Worm (Caenorhabditis elegans) whole organism, L1 larva: ENCODE measurements around the gene srg-17.

Experiments used
- C04F5.9 ChIP-seq: sonication (generic microtip); optimal IDR thresholded peaks from 2 replicates; lab custom pipeline; 2016; ENCODE audit warnings: missing genetic modification characterization, missing compliant biosample characterization
- C16A3.4 ChIP-seq: fragments of 150-350 bp; optimal IDR thresholded peaks from 2 replicates; lab custom pipeline; 2014; ENCODE audit warnings: missing biosample characterization, missing genetic modification characterization
- F16B12.6 ChIP-seq: fragments of 150-350 bp; optimal IDR thresholded peaks from 2 replicates; lab custom pipeline; 2014; ENCODE audit warnings: missing biosample characterization, missing genetic modification characterization
- alr-1 ChIP-seq: fragments of 200-800 bp; sonication (Bioruptor generic); optimal IDR thresholded peaks from 2 replicates; lab custom pipeline; 2018; ENCODE audit warnings: borderline replicate concordance, mild to moderate bottlenecking, missing genetic modification characterization, missing compliant biosample characterization
- aly-2 ChIP-seq: fragments of 150-350 bp; optimal IDR thresholded peaks from 2 replicates; lab custom pipeline; 2014; ENCODE audit warnings: missing biosample characterization, missing genetic modification characterization
- ama-1 ChIP-seq: fragments of 150-350 bp; optimal IDR thresholded peaks from 2 replicates; lab custom pipeline; 2014
- ceh-82 ChIP-seq, 3 experiments: fragments of 150-350 bp in 1 of 3; sonication (generic microtip) in 2 of 3; optimal IDR thresholded peaks; 2 replicates each; lab custom pipeline; 2014 to 2017; ENCODE audit warnings: missing biosample characterization in 3 of 3, missing genetic modification characterization in 3 of 3
- ceh-90 ChIP-seq: sonication (generic microtip); optimal IDR thresholded peaks from 2 replicates; lab custom pipeline; 2016; ENCODE audit warnings: missing genetic modification characterization, missing compliant biosample characterization
- ces-1 ChIP-seq: fragments of 150-350 bp; optimal IDR thresholded peaks from 2 replicates; lab custom pipeline; 2014; ENCODE audit warnings: missing biosample characterization, missing genetic modification reagents, missing genetic modification characterization
- efl-3 ChIP-seq: fragments of 200-800 bp; sonication (Bioruptor generic); optimal IDR thresholded peaks from 2 replicates; lab custom pipeline; 2018; ENCODE audit warnings: mild to moderate bottlenecking, missing genetic modification characterization, missing compliant biosample characterization
- egl-13 ChIP-seq: sonication (generic microtip); optimal IDR thresholded peaks from 2 replicates; lab custom pipeline; 2016; ENCODE audit warnings: missing genotype, missing genetic modification reagents, missing genetic modification characterization, missing compliant biosample characterization
- elt-2 ChIP-seq: sonication (generic microtip); optimal IDR thresholded peaks from 2 replicates; lab custom pipeline; 2016; ENCODE audit warnings: missing genetic modification characterization, mild to moderate bottlenecking, inconsistent platforms, missing compliant biosample characterization, missing genetic modification reagents
- ets-5 ChIP-seq: fragments of 200-800 bp; sonication (Bioruptor generic); IDR thresholded peaks from 2 replicates; pipeline ENCODE4 v1.3.6; 2022; ENCODE audit warnings: missing genetic modification characterization, missing compliant biosample characterization
- fkh-10 ChIP-seq: sonication (generic microtip); optimal IDR thresholded peaks from 2 replicates; lab custom pipeline; 2017; ENCODE audit warnings: missing biosample characterization, missing genetic modification reagents, missing genetic modification characterization
- fkh-4 ChIP-seq: sonication (generic microtip); optimal IDR thresholded peaks from 2 replicates; lab custom pipeline; 2016; ENCODE audit warnings: missing compliant biosample characterization, missing genetic modification characterization, borderline replicate concordance
- fos-1 ChIP-seq: fragments of 150-350 bp; optimal IDR thresholded peaks from 2 replicates; lab custom pipeline; 2014; ENCODE audit warnings: missing biosample characterization, missing genetic modification characterization
- hlh-4 ChIP-seq: sonication (generic microtip); optimal IDR thresholded peaks from 2 replicates; lab custom pipeline; 2016; ENCODE audit warnings: mild to moderate bottlenecking, missing genetic modification characterization, missing compliant biosample characterization
- irx-1 ChIP-seq: sonication (generic microtip); optimal IDR thresholded peaks from 2 replicates; lab custom pipeline; 2016; ENCODE audit warnings: missing genetic modification characterization, missing compliant biosample characterization
- jun-1 ChIP-seq: fragments of 150-350 bp; optimal IDR thresholded peaks from 2 replicates; lab custom pipeline; 2014; ENCODE audit warnings: missing biosample characterization, missing genetic modification reagents, missing genetic modification characterization
- lin-14 ChIP-seq: fragments of 200-800 bp; sonication (Bioruptor generic); optimal IDR thresholded peaks from 2 replicates; lab custom pipeline; 2018; ENCODE audit warnings: mild to moderate bottlenecking, missing genetic modification characterization, moderate library complexity, missing compliant biosample characterization
- lin-15B ChIP-seq: fragments of 150-350 bp; sonication (generic microtip); optimal IDR thresholded peaks from 3 replicates; lab custom pipeline; 2014; ENCODE audit warnings: missing biosample characterization, missing genetic modification characterization
- lin-39 ChIP-seq: fragments of 150-350 bp; optimal IDR thresholded peaks from 2 replicates; lab custom pipeline; 2014; ENCODE audit warnings: missing biosample characterization, missing genetic modification reagents, missing genetic modification characterization
- lsy-2 ChIP-seq, 2 experiments: fragments of 150-350 bp; optimal IDR thresholded peaks; 2 replicates each; lab custom pipeline; 2014; ENCODE audit warnings: missing biosample characterization in 2 of 2, missing genetic modification characterization in 2 of 2
- mab-9 ChIP-seq: fragments of 200-800 bp; sonication (Bioruptor generic); IDR thresholded peaks from 2 replicates; pipeline ENCODE4 v1.3.6; 2022; ENCODE audit warnings: missing genetic modification reagents, missing genetic modification characterization, missing compliant biosample characterization
- nhr-12 ChIP-seq: sonication (generic microtip); optimal IDR thresholded peaks from 2 replicates; lab custom pipeline; 2017; ENCODE audit warnings: missing biosample characterization, missing genetic modification characterization
- nhr-19 ChIP-seq: fragments of 200-800 bp; sonication (Bioruptor generic); conservative IDR thresholded peaks from 2 replicates; pipeline ENCODE4 v1.3.6; 2022; ENCODE audit warnings: missing genetic modification characterization, missing compliant biosample characterization
- nhr-237 ChIP-seq: fragments of 150-350 bp; optimal IDR thresholded peaks from 2 replicates; lab custom pipeline; 2014; ENCODE audit warnings: missing biosample characterization, missing genetic modification characterization
- nhr-28 ChIP-seq: fragments of 150-350 bp; optimal IDR thresholded peaks from 2 replicates; lab custom pipeline; 2014; ENCODE audit warnings: missing biosample characterization, missing genetic modification characterization
- nhr-47 ChIP-seq: sonication (generic microtip); optimal IDR thresholded peaks from 2 replicates; lab custom pipeline; 2016; ENCODE audit warnings: mild to moderate bottlenecking, missing genetic modification characterization, moderate library complexity, missing compliant biosample characterization
- nhr-76 ChIP-seq: sonication (generic microtip); optimal IDR thresholded peaks from 2 replicates; lab custom pipeline; 2017; ENCODE audit warnings: missing biosample characterization, missing genetic modification characterization
- nhr-77 ChIP-seq: fragments of 150-350 bp; optimal IDR thresholded peaks from 2 replicates; lab custom pipeline; 2014; ENCODE audit warnings: missing biosample characterization, missing genetic modification characterization
- nhr-85 ChIP-seq: sonication (generic microtip); peaks from one replicate; lab custom pipeline; 2016; ENCODE audit warnings: missing genetic modification characterization, inconsistent platforms, missing compliant biosample characterization
- nhr-90 ChIP-seq: sonication (generic microtip); optimal IDR thresholded peaks from 2 replicates; lab custom pipeline; 2016; ENCODE audit warnings: mild to moderate bottlenecking, missing genetic modification characterization, missing compliant biosample characterization; ENCODE audit not compliant: poor library complexity
- pax-3 ChIP-seq: fragments of 200-800 bp; sonication (Bioruptor generic); optimal IDR thresholded peaks from 2 replicates; lab custom pipeline; 2018; ENCODE audit warnings: mild to moderate bottlenecking, missing genetic modification characterization, moderate library complexity, missing compliant biosample characterization
- pqm-1 ChIP-seq: sonication (generic microtip); optimal IDR thresholded peaks from 3 replicates; lab custom pipeline; 2017; ENCODE audit warnings: missing biosample characterization, missing genetic modification characterization
- rnt-1 ChIP-seq: sonication (generic microtip); optimal IDR thresholded peaks from 2 replicates; lab custom pipeline; 2016; ENCODE audit warnings: mild to moderate bottlenecking, missing genetic modification characterization, moderate library complexity, missing compliant biosample characterization
- snpc-4 ChIP-seq: fragments of 150-350 bp; optimal IDR thresholded peaks from 2 replicates; lab custom pipeline; 2014; ENCODE audit warnings: missing biosample characterization, missing genetic modification characterization
- sox-4 ChIP-seq: sonication (generic microtip); optimal IDR thresholded peaks from 2 replicates; lab custom pipeline; 2016; ENCODE audit warnings: missing genetic modification characterization, missing compliant biosample characterization
- sptf-1 ChIP-seq: fragments of 150-350 bp; optimal IDR thresholded peaks from 2 replicates; lab custom pipeline; 2014; ENCODE audit warnings: missing biosample characterization, missing genetic modification characterization
- sup-37 ChIP-seq: fragments of 200-800 bp; sonication (Bioruptor generic); optimal IDR thresholded peaks from 2 replicates; lab custom pipeline; 2018; ENCODE audit warnings: mild to moderate bottlenecking, missing genetic modification characterization, missing compliant biosample characterization
- swsn-7 ChIP-seq: sonication (generic microtip); optimal IDR thresholded peaks from 2 replicates; lab custom pipeline; 2016; ENCODE audit warnings: missing genetic modification characterization, missing compliant biosample characterization
- tbx-2 ChIP-seq: sonication (generic microtip); optimal IDR thresholded peaks from 2 replicates; lab custom pipeline; 2016; ENCODE audit warnings: missing genetic modification characterization, missing compliant biosample characterization
- tlp-1 ChIP-seq: fragments of 150-350 bp; optimal IDR thresholded peaks from 2 replicates; lab custom pipeline; 2014; ENCODE audit warnings: missing biosample characterization, missing genetic modification characterization
- unc-130 ChIP-seq: fragments of 150-350 bp; optimal IDR thresholded peaks from 2 replicates; lab custom pipeline; 2017; ENCODE audit warnings: missing biosample characterization, missing genetic modification characterization, inconsistent platforms
- unc-30 ChIP-seq: sonication (generic microtip); optimal IDR thresholded peaks from 2 replicates; lab custom pipeline; 2017; ENCODE audit warnings: missing biosample characterization, missing genetic modification characterization
- unc-62 ChIP-seq: fragments of 150-350 bp; optimal IDR thresholded peaks from 2 replicates; lab custom pipeline; 2014; ENCODE audit warnings: missing biosample characterization, missing genetic modification reagents, missing genetic modification characterization
- unc-86 ChIP-seq: sonication (generic microtip); optimal IDR thresholded peaks from 2 replicates; lab custom pipeline; 2016; ENCODE audit warnings: missing genetic modification characterization, missing compliant biosample characterization
- unc-98 ChIP-seq: fragments of 200-800 bp; sonication (Bioruptor generic); IDR thresholded peaks from 2 replicates; pipeline ENCODE4 v1.3.6; 2022; ENCODE audit warnings: missing genetic modification characterization, missing compliant biosample characterization
- vab-15 ChIP-seq: sonication (generic microtip); optimal IDR thresholded peaks from 2 replicates; lab custom pipeline; 2017; ENCODE audit warnings: missing genotype, mild to moderate bottlenecking, missing genetic modification characterization, missing compliant biosample characterization
- xbp-1 ChIP-seq: sonication (generic microtip); optimal IDR thresholded peaks from 2 replicates; lab custom pipeline; 2016; ENCODE audit warnings: missing genetic modification characterization, missing compliant biosample characterization
- zip-4 ChIP-seq: fragments of 200-800 bp; sonication (Bioruptor generic); optimal IDR thresholded peaks from 2 replicates; lab custom pipeline; 2018; ENCODE audit warnings: mild to moderate bottlenecking, missing genetic modification characterization, moderate library complexity, missing compliant biosample characterization
- ztf-4 ChIP-seq: fragments of 150-350 bp; optimal IDR thresholded peaks from 2 replicates; lab custom pipeline; 2014; ENCODE audit warnings: missing biosample characterization, missing genetic modification characterization

The srg-17 gene

DNA sequence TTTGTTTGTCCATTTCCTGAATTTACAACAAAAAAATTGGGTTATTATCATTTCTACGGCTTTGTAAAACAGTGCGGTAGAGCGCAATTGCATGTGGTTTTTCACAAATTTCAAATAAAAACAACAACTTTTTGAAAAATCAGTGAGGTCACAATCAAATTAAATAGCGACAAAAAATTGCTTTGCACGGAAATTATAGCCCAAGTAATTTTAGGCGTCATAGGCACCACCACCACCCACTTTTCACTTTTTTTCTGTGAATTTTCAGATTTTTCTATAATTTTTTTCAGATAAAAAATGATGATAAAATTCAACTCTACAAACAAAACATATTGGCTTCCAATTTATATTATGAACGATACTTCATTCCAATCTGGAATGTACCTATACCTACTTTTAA is 16.2 kb upstream of the srg-17 start, which contains the start of gene sre-38:
Gene sre-38 (plus strand): TSS at position 301 of the 400 bp plus-strand sequence.
- no peak for TF ChIP-seq nhr-12 (tag; lab: Kevin White, UChicago)
- TF ChIP-seq ces-1: no peak
- TF ChIP-seq unc-86 (tag; lab: Kevin White, UChicago): no peak
- TF ChIP-seq C04F5.9: no peak
- no peak for TF ChIP-seq tbx-2 (tag; lab: Kevin White, UChicago)
- TF ChIP-seq pax-3 (tag; lab: Kevin White, UChicago): no peak
- TF ChIP-seq elt-2: no peak
- no peak for TF ChIP-seq tlp-1 (tag; lab: Kevin White, UChicago)
- no peak for TF ChIP-seq sup-37
- no peak for TF ChIP-seq unc-62 (GFP tag; lab: Kevin White, UChicago)
- TF ChIP-seq swsn-7 (tag; lab: Kevin White, UChicago): no peak
- no peak for TF ChIP-seq hlh-4 (tag; lab: Kevin White, UChicago)
- TF ChIP-seq C16A3.4 (tag; lab: Kevin White, UChicago): no peak
- TF ChIP-seq unc-98: no peak
- no peak for TF ChIP-seq ets-5 (GFP tag; lab: Robert Waterston, UW)
- no peak for TF ChIP-seq sptf-1 (tag; lab: Kevin White, UChicago)
- TF ChIP-seq nhr-237 (tag; lab: Kevin White, UChicago): no peak
- TF ChIP-seq nhr-28: no peak
- TF ChIP-seq nhr-76 (tag; lab: Kevin White, UChicago): no peak
- TF ChIP-seq, all 84 proteins: peak for 0

DNA sequence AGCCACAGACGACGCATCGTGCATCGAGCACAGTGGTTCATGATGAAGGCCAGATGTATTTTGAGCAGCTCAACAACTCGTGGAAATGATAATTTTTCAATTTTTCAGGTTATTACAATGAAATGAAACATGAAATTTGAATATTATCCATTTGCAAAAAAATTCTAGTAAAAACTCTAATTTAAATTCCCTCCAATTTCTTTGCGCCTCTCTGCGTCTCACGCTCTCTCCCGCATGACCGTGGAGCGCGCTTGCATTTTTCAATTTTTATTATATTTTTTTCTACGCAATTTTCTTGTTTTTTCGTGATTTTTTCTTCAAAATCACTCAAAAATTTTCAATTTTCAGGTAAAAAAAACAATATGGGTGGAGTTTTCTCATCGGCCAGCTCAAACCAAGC is 14.1 kb upstream of the srg-17 start, which contains the start of gene tag-281:
Gene tag-281 (plus strand): TSS at position 340 of the 400 bp plus-strand sequence.
- TF ChIP-seq lin-39: peak; percentile 84
- TF ChIP-seq unc-62 (GFP tag; lab: Kevin White, UChicago): no peak
- no peak for TF ChIP-seq pqm-1 (tag; lab: Kevin White, UChicago)
- TF ChIP-seq sptf-1 (tag; lab: Kevin White, UChicago): no peak
- peak; percentile 45 for TF ChIP-seq sox-4 (tag; lab: Kevin White, UChicago)
- peak; percentile 93 for TF ChIP-seq nhr-85 (tag; lab: Kevin White, UChicago)
- TF ChIP-seq C04F5.9: peak; percentile 67
- peak; percentile 88 for TF ChIP-seq lin-15B
- peak; percentile 76 for TF ChIP-seq pax-3 (tag; lab: Kevin White, UChicago)
- peak; percentile 87 for TF ChIP-seq xbp-1
- peak; percentile 48 for TF ChIP-seq fkh-10 (GFP tag; lab: Kevin White, UChicago)
- TF ChIP-seq mab-9 (GFP tag; lab: Robert Waterston, UW): peak; percentile 54; the same call in 1 of the 2 replicates
- peak; percentile 72 for TF ChIP-seq egl-13 (tag; lab: Kevin White, UChicago)
- TF ChIP-seq unc-30 (tag; lab: Kevin White, UChicago): no peak
- TF ChIP-seq aly-2: peak; percentile 56
- TF ChIP-seq nhr-19 (GFP tag; lab: Robert Waterston, UW): peak; percentile 89
- TF ChIP-seq rnt-1 (tag; lab: Kevin White, UChicago): peak; percentile 91
- TF ChIP-seq fkh-4 (tag; lab: Kevin White, UChicago): no peak
- peak; percentile 78 for TF ChIP-seq fos-1 (tag; lab: Kevin White, UChicago)
- peak; percentile 21 for TF ChIP-seq nhr-77 (tag; lab: Kevin White, UChicago)
- peak; percentile 87 for TF ChIP-seq tbx-2 (tag; lab: Kevin White, UChicago)
- peak; percentile 93 for TF ChIP-seq nhr-47 (tag; lab: Kevin White, UChicago)
- peak; percentile 42 for TF ChIP-seq zip-4 (GFP tag; lab: Kevin White, UChicago)
- TF ChIP-seq ets-5 (GFP tag; lab: Robert Waterston, UW): no peak
- TF ChIP-seq alr-1 (tag; lab: Kevin White, UChicago): no peak
- TF ChIP-seq jun-1: peak; percentile 86
- peak; percentile 75 for TF ChIP-seq irx-1 (tag; lab: Kevin White, UChicago)
- TF ChIP-seq lsy-2 (tag; optimal IDR thresholded peaks at IDR 0.05; lab: Kevin White, UChicago): peak; percentile 91 to 93
- TF ChIP-seq vab-15 (tag; lab: Kevin White, UChicago): peak; percentile 53
- TF ChIP-seq ztf-4 (tag; lab: Kevin White, UChicago): peak; percentile 16
- TF ChIP-seq ama-1 (lab: Kevin White, UChicago): no peak
- TF ChIP-seq ceh-90 (tag; lab: Kevin White, UChicago): peak; percentile 20
- peak; percentile 70 for TF ChIP-seq unc-130 (tag; lab: Kevin White, UChicago)
- peak; percentile 72 for TF ChIP-seq F16B12.6 (tag; lab: Kevin White, UChicago)
- TF ChIP-seq sup-37: peak; percentile 47
- TF ChIP-seq snpc-4 (tag; lab: Kevin White, UChicago): peak; percentile 85
- peak; percentile 36; the same call in 1 of the 2 replicates for TF ChIP-seq unc-98
- TF ChIP-seq ceh-82 (tag; optimal IDR thresholded peaks at IDR 0.05; lab: Kevin White, UChicago): peak; percentile 80 to 93 (median 89)
- TF ChIP-seq nhr-90 (tag; lab: Kevin White, UChicago): peak; percentile 90
- no peak for TF ChIP-seq efl-3 (GFP tag; lab: Kevin White, UChicago)
- peak; percentile 86 for TF ChIP-seq unc-86 (tag; lab: Kevin White, UChicago)
- peak; percentile 89 for TF ChIP-seq lin-14 (GFP tag; lab: Kevin White, UChicago)
